Fruit fly (Drosophila melanogaster): ENCODE data around the gene Rbp1.

Rbp1 gene

dm6 chr3R:10788186-10788585 lies 4.0 kb downstream of the Rbp1 start, which contains the start of the genes Art1 and Mcm5 (continued):
- peak; percentile 67 for TF ChIP-seq CG30403 (GFP tag; optimal IDR thresholded peaks at IDR 0.05)
- peak; percentile 83 for TF ChIP-seq CG14710 (tag; optimal IDR thresholded peaks at IDR 0.05)
- peak; percentile 60 for TF ChIP-seq HLH54F (GFP tag; optimal IDR thresholded peaks at IDR 0.05)
- TF ChIP-seq CG43689 (GFP tag; IDR thresholded peaks at IDR 0.05), result no peak
- TF ChIP-seq CG5245 (GFP tag; optimal IDR thresholded peaks at IDR 0.05), result no peak
- TF ChIP-seq danr (GFP tag; IDR thresholded peaks at IDR 0.05), result no peak
- peak; percentile 89 for TF ChIP-seq CG9797 (GFP tag; optimal IDR thresholded peaks at IDR 0.05)
- peak; percentile 2 for TF ChIP-seq CG17385 (GFP tag; optimal IDR thresholded peaks at IDR 0.05)
- TF ChIP-seq CG3726 (GFP tag; IDR thresholded peaks at IDR 0.05), result no peak
- no peak for TF ChIP-seq ro (GFP tag; IDR thresholded peaks at IDR 0.05)
- TF ChIP-seq crp (GFP tag; optimal IDR thresholded peaks at IDR 0.05), result peak in 1 of 2 experiments; percentile 49
- no peak for TF ChIP-seq ATbp (GFP tag; optimal IDR thresholded peaks at IDR 0.05)
- peak; percentile 47 for TF ChIP-seq CG7786 (GFP tag; optimal IDR thresholded peaks at IDR 0.05)
- no peak for TF ChIP-seq zfh1 (GFP tag; IDR thresholded peaks at IDR 0.05)
- peak; percentile 16; the same call in 1 of the 4 replicates for TF ChIP-seq Gug (GFP tag; IDR thresholded peaks at IDR 0.05)
- TF ChIP-seq gfzf (GFP tag; optimal IDR thresholded peaks at IDR 0.05), result peak; percentile 71
- TF ChIP-seq row (GFP tag; IDR thresholded peaks at IDR 0.05), result peak; percentile 83
- no peak for TF ChIP-seq en (GFP tag; optimal IDR thresholded peaks at IDR 0.05)
- no peak for TF ChIP-seq tgo (GFP tag; IDR thresholded peaks at IDR 0.05)
- TF ChIP-seq zen (tag; optimal IDR thresholded peaks at IDR 0.05), result peak; percentile 38
- TF ChIP-seq Sry-δ (GFP tag; optimal IDR thresholded peaks at IDR 0.05), result peak; percentile 97
- TF ChIP-seq rib (GFP tag; IDR thresholded peaks at IDR 0.05), result no peak
- TF ChIP-seq CG6765 (GFP tag; optimal IDR thresholded peaks at IDR 0.05), result no peak
- peak; percentile 64 for TF ChIP-seq YL-1 (GFP tag; optimal IDR thresholded peaks at IDR 0.05)
- TF ChIP-seq HLH4C (GFP tag; IDR thresholded peaks at IDR 0.05; ENCODE audit: partially characterized antibody), result peak; percentile 89
- no peak for TF ChIP-seq Dip2 (GFP tag; IDR thresholded peaks at IDR 0.05)
- peak; percentile 44; the same call in 1 of the 2 replicates for TF ChIP-seq CG42726 (GFP tag; IDR thresholded peaks at IDR 0.05; ENCODE audit: partially characterized antibody)
- no peak for TF ChIP-seq CG6254 (GFP tag; optimal IDR thresholded peaks at IDR 0.05)
- no peak for TF ChIP-seq CG1529 (GFP tag; optimal IDR thresholded peaks at IDR 0.05)
- TF ChIP-seq gcm2 (GFP tag; optimal IDR thresholded peaks at IDR 0.05), result no peak
- no peak for TF ChIP-seq HHEX (GFP tag; optimal IDR thresholded peaks at IDR 0.05)
- TF ChIP-seq pan (optimal IDR thresholded peaks at IDR 0.05), result no peak
- no peak for TF ChIP-seq pan (GFP tag; optimal IDR thresholded peaks at IDR 0.05 in 1 of 2, IDR thresholded peaks at IDR 0.05 in 1 of 2)
- TF ChIP-seq Rx (GFP tag; IDR thresholded peaks at IDR 0.05), result no peak
- no peak for TF ChIP-seq CG9876 (GFP tag; optimal IDR thresholded peaks at IDR 0.05)
- no peak for TF ChIP-seq cato (GFP tag; optimal IDR thresholded peaks at IDR 0.05; ENCODE audit: borderline replicate concordance)
- peak; percentile 85 for TF ChIP-seq sens (GFP tag)
- TF ChIP-seq CG17912 (GFP tag; optimal IDR thresholded peaks at IDR 0.05), result no peak
- TF ChIP-seq Hmx (GFP tag; optimal IDR thresholded peaks at IDR 0.05), result no peak
- no peak for TF ChIP-seq CG12769 (tag; optimal IDR thresholded peaks at IDR 0.05)
- TF ChIP-seq Nf-YC (tag; optimal IDR thresholded peaks at IDR 0.05), result no peak
- peak; percentile 35 for TF ChIP-seq Atf3 (GFP tag; optimal IDR thresholded peaks at IDR 0.05)
- peak; percentile 77 for TF ChIP-seq zfh2 (GFP tag; optimal IDR thresholded peaks at IDR 0.05)
- peak; percentile 51 for TF ChIP-seq maf-S (GFP tag; optimal IDR thresholded peaks at IDR 0.05)
- TF ChIP-seq CG12155 (GFP tag; optimal IDR thresholded peaks at IDR 0.05), result peak; percentile 61
- peak; percentile 86 for TF ChIP-seq stwl (tag; optimal IDR thresholded peaks at IDR 0.05)
- no peak for TF ChIP-seq tap (tag; optimal IDR thresholded peaks at IDR 0.05)
- TF ChIP-seq CG8089 (GFP tag; optimal IDR thresholded peaks at IDR 0.05), result peak; percentile 20
- peak; percentile 74 for TF ChIP-seq CHES-1-like (GFP tag; optimal IDR thresholded peaks at IDR 0.05)
- TF ChIP-seq CG1792 (GFP tag; optimal IDR thresholded peaks at IDR 0.05), result peak; percentile 19
- peak; percentile 80 for TF ChIP-seq bbx (GFP tag; IDR thresholded peaks at IDR 0.05; ENCODE audit: partially characterized antibody)
- TF ChIP-seq CG13296 (GFP tag; optimal IDR thresholded peaks at IDR 0.05), result peak; percentile 3
